Worm (Caenorhabditis elegans) whole organism, L3 larva: Measurements from ENCODE around the gene col-125.

Source experiments
- ZK546.5 ChIP-seq: sonication (generic microtip); optimal IDR thresholded peaks from 2 replicates; lab custom pipeline; 2017; ENCODE audit warnings: missing biosample characterization, missing genetic modification characterization
- aly-2 ChIP-seq: fragments of 150-350 bp; optimal IDR thresholded peaks from 2 replicates; lab custom pipeline; 2014; ENCODE audit warnings: missing biosample characterization, missing genetic modification characterization
- elt-2 ChIP-seq: sonication (generic microtip); optimal IDR thresholded peaks from 2 replicates; lab custom pipeline; 2016; ENCODE audit warnings: missing genetic modification reagents, mild to moderate bottlenecking, missing genetic modification characterization, missing compliant biosample characterization
- fkh-10 ChIP-seq: sonication (generic microtip); optimal IDR thresholded peaks from 2 replicates; lab custom pipeline; 2017; ENCODE audit warnings: missing biosample characterization, missing genetic modification reagents, missing genetic modification characterization
- mdl-1 ChIP-seq: fragments of 150-350 bp; optimal IDR thresholded peaks from 2 replicates; lab custom pipeline; 2014; ENCODE audit warnings: missing biosample characterization, missing genetic modification characterization
- nfya-1 ChIP-seq: sonication (generic microtip); optimal IDR thresholded peaks from 2 replicates; lab custom pipeline; 2017; ENCODE audit warnings: missing genetic modification characterization, mild to moderate bottlenecking, missing compliant biosample characterization, antibody characterized with exemption, moderate library complexity; ENCODE audit not compliant: insufficient read depth
- nhr-237 ChIP-seq: fragments of 150-350 bp; optimal IDR thresholded peaks from 2 replicates; lab custom pipeline; 2014; ENCODE audit warnings: missing biosample characterization, missing genetic modification characterization
- nhr-76 ChIP-seq: fragments of 150-350 bp; sonication (generic microtip); optimal IDR thresholded peaks from 5 replicates; lab custom pipeline; 2014; ENCODE audit warnings: missing biosample characterization, missing genetic modification characterization
- unc-39 ChIP-seq: sonication (generic microtip); optimal IDR thresholded peaks from 4 replicates; lab custom pipeline; 2017; ENCODE audit warnings: missing biosample characterization, missing genetic modification characterization
- unc-62 ChIP-seq: fragments of 150-350 bp; sonication (generic microtip); optimal IDR thresholded peaks from 4 replicates; lab custom pipeline; 2014; ENCODE audit warnings: missing biosample characterization, missing genetic modification reagents, missing genetic modification characterization
- ztf-4 ChIP-seq: fragments of 150-350 bp; optimal IDR thresholded peaks from 2 replicates; lab custom pipeline; 2014; ENCODE audit warnings: missing biosample characterization, missing genetic modification characterization

DNA sequence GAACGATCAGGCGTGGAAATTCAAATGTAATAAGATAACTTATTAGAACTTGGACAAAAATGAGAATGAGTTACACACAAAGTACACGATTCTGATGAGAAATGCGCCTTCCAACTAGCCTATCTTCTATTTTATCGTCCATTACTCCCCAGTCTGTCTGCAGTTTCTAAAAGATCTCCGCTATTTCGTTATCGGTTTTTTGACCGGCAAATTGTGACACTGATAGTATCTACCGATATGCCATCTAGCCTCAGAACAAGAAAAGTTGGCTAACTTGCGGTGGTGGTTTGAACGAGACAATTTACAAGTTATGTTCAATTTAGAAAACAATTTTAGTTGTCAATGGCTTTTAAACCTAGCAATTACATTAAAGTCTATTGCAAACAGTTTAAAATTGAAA, 13.8 kb upstream of the col-125 start:
- TF ChIP-seq aly-2 (no peak), nhr-237 (no peak), mdl-1 (tag; lab: Kevin White, UChicago) (no peak), unc-62 (peak; percentile 25), fkh-10 (GFP tag; lab: Kevin White, UChicago) (no peak), ztf-4 (tag; lab: Kevin White, UChicago) (no peak), unc-39 (no peak), nfya-1 (tag; lab: Kevin White, UChicago) (no peak), ZK546.5 (no peak), nhr-76 (tag; lab: Kevin White, UChicago) (no peak), elt-2 (tag; lab: Kevin White, UChicago) (peak; percentile 86)
